Worm (Caenorhabditis elegans): ENCODE measurements around the gene W10G11.2.

The W10G11.2 gene

ce11 chrII:3576742-3577141 is 15.3 kb upstream of the W10G11.2 start, which contains the start of gene clec-132:
Gene clec-132 (plus strand): TSS chrII:3577042.
- TF ChIP-seq lin-39 (tag; optimal IDR thresholded peaks at IDR 0.05) (no peak), ZK546.5 (tag; optimal IDR thresholded peaks at IDR 0.05) (no peak), snpc-4 (tag; optimal IDR thresholded peaks at IDR 0.05) (no peak), aly-2 (tag; optimal IDR thresholded peaks at IDR 0.05) (no peak), zag-1 (tag; optimal IDR thresholded peaks at IDR 0.05) (no peak)

DNA sequence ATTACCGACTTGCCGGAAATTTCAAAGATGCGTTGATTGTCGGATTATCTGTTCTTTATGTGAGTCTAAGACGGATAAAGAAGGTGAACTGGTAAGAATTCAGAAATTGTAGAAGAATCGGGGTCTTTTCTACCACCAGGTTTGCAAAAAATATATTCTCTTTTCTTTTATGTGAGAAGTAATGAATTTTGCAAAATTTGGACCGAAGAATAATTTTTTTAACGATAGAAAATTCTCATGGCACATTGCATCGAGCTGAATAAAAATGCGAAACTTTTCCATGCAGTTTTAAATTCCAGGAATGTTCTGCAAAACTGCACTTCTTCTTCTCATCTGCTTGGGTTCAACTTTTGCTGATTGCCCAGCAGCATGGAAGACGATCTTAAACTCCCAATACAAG is 11.8 kb upstream of the W10G11.2 start, which contains the start of gene clec-130:
TSS of gene clec-130 (plus strand) at position 301 of the 400 bp plus-strand sequence.
- TF ChIP-seq hmg-11 (tag; optimal IDR thresholded peaks at IDR 0.05) (no peak), fkh-2 (tag; optimal IDR thresholded peaks at IDR 0.05) (no peak), skn-1 (tag; optimal IDR thresholded peaks at IDR 0.05) (no peak), fkh-10 (GFP tag; optimal IDR thresholded peaks at IDR 0.05) (no peak), ceh-28 (tag; optimal IDR thresholded peaks at IDR 0.05) (no peak), mml-1 (tag; optimal IDR thresholded peaks at IDR 0.05) (no peak), nhr-23 (tag; optimal IDR thresholded peaks at IDR 0.05) (no peak), elt-2 (tag; optimal IDR thresholded peaks at IDR 0.05) (no peak), nhr-77 (tag; optimal IDR thresholded peaks at IDR 0.05) (no peak)

DNA sequence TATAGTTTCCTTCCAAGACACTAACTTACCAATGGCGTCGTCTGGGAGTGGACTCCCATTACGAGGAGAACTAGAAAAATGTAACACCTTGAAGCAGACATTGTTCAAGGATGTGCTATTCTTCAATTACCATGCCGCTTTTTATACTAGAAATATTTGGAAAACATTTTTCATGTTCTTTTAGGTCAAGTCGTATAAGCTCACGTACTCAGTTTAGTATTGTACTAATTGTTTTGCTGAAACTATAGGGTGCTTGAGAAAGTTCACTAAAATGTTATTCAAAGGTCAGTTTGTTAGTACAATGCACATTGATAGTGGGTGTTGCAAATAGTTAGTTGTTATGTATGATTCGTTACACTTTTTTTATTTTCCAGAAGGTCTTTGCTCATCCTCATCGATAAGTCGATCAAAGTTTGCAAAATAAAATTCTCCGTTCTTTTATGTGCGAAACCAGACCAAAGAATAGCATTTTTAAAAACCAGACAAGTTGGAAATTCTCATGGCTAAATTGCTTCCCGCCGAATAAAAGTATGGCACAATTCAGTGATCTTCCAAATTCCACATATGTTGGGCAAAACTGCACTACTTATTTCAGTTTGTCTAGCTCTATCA is 9.6 kb upstream of the W10G11.2 start, which contains the start of the genes clec-128 and clec-129:
TSS of gene clec-128 (minus strand) at position 101 of the 612 bp plus-strand sequence.
TSS of gene clec-129 (plus strand) at position 562 of the 612 bp plus-strand sequence.
- no peak for TF ChIP-seq nhr-25 (tag; optimal IDR thresholded peaks at IDR 0.05)
- TF ChIP-seq eor-1 (tag; optimal IDR thresholded peaks at IDR 0.05): no peak
- TF ChIP-seq nfya-1 (tag; optimal IDR thresholded peaks at IDR 0.05; ENCODE audit: insufficient read depth): no peak
- TF ChIP-seq ceh-28 (tag; optimal IDR thresholded peaks at IDR 0.05): no peak
- no peak for TF ChIP-seq mml-1 (tag; optimal IDR thresholded peaks at IDR 0.05)
- TF ChIP-seq pqm-1 (tag; optimal IDR thresholded peaks at IDR 0.05): no peak
- no peak for TF ChIP-seq nhr-12 (tag; optimal IDR thresholded peaks at IDR 0.05)
- no peak for TF ChIP-seq lin-39 (tag; optimal IDR thresholded peaks at IDR 0.05)
- TF ChIP-seq ceh-9 (tag; optimal IDR thresholded peaks at IDR 0.05): no peak
- no peak for TF ChIP-seq fkh-2 (tag; optimal IDR thresholded peaks at IDR 0.05)
- no peak for TF ChIP-seq ztf-4 (tag; optimal IDR thresholded peaks at IDR 0.05)
- no peak for TF ChIP-seq tbx-2 (tag; optimal IDR thresholded peaks at IDR 0.05)
- TF ChIP-seq nhr-76 (tag; optimal IDR thresholded peaks at IDR 0.05): no peak
- no peak for TF ChIP-seq snpc-4 (tag; optimal IDR thresholded peaks at IDR 0.05)
- no peak for TF ChIP-seq lsy-12 (tag; optimal IDR thresholded peaks at IDR 0.05)
- no peak for TF ChIP-seq elt-1 (tag; optimal IDR thresholded peaks at IDR 0.05)
- TF ChIP-seq egl-27 (tag; optimal IDR thresholded peaks at IDR 0.05): no peak
- no peak for TF ChIP-seq nhr-11 (tag; optimal IDR thresholded peaks at IDR 0.05)

DNA sequence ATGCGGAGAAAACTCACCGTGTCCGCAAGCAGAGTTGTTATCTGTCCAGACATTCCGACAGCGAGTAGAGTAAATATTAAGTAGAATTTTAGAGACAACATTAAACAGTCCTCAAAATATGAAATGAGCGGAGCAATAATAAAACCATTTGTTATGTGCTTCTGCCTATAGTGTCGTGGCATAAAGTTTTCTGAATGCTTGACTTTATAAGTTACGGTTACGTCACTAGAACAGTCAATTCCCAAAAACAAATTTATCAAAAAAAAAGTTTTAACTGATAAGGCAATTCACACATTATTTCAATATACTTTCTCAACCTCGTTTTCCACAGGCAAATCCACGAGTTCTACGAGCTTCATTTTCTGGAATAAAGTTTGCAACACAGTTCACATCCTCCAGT is 7.7 kb upstream of the W10G11.2 start, which contains the start of gene clec-127:
TSS of gene clec-127 (minus strand) at position 101 of the 400 bp plus-strand sequence.
- TF ChIP-seq ZK546.5 (tag; optimal IDR thresholded peaks at IDR 0.05) (no peak), daf-12 (tag; optimal IDR thresholded peaks at IDR 0.05) (no peak), zag-1 (tag; optimal IDR thresholded peaks at IDR 0.05) (no peak), nhr-237 (tag; optimal IDR thresholded peaks at IDR 0.05) (no peak), nhr-11 (tag; optimal IDR thresholded peaks at IDR 0.05) (no peak), tbx-2 (tag; optimal IDR thresholded peaks at IDR 0.05) (no peak), hmg-11 (tag; optimal IDR thresholded peaks at IDR 0.05) (no peak), mdl-1 (tag; optimal IDR thresholded peaks at IDR 0.05) (no peak), elt-3 (tag; optimal IDR thresholded peaks at IDR 0.05) (no peak), nhr-67 (tag; optimal IDR thresholded peaks at IDR 0.05) (no peak), nfya-1 (tag; optimal IDR thresholded peaks at IDR 0.05; ENCODE audit: insufficient read depth) (no peak), egl-27 (tag; optimal IDR thresholded peaks at IDR 0.05) (no peak), fos-1 (tag; optimal IDR thresholded peaks at IDR 0.05) (no peak), nhr-12 (tag; optimal IDR thresholded peaks at IDR 0.05) (no peak), eor-1 (tag; optimal IDR thresholded peaks at IDR 0.05) (no peak), nhr-23 (tag; optimal IDR thresholded peaks at IDR 0.05) (no peak), jun-1 (tag; optimal IDR thresholded peaks at IDR 0.05) (no peak), nhr-77 (tag; optimal IDR thresholded peaks at IDR 0.05) (no peak), ceh-28 (tag; optimal IDR thresholded peaks at IDR 0.05) (no peak), nhr-28 (tag; optimal IDR thresholded peaks at IDR 0.05) (no peak)

Measured in whole organism, L3 larva.